Worm (Caenorhabditis elegans) whole organism, L4/young adult: ENCODE results near the gene T26G10.1.

Source experiments
- W03F9.2 ChIP-seq: fragments of 150-350 bp; optimal IDR thresholded peaks from 2 replicates; lab custom pipeline; 2014; ENCODE audit warnings: missing biosample characterization, missing genetic modification characterization
- dao-5 ChIP-seq: sonication (generic microtip); optimal IDR thresholded peaks from 2 replicates; lab custom pipeline; 2016; ENCODE audit warnings: missing genotype, missing genetic modification characterization, moderate library complexity, missing compliant biosample characterization
- him-1 ChIP-seq: sonication (generic microtip); optimal IDR thresholded peaks from 2 replicates; lab custom pipeline; 2016; ENCODE audit warnings: missing genotype, missing genetic modification reagents, missing genetic modification characterization, missing compliant biosample characterization

Gene T26G10.1

DNA sequence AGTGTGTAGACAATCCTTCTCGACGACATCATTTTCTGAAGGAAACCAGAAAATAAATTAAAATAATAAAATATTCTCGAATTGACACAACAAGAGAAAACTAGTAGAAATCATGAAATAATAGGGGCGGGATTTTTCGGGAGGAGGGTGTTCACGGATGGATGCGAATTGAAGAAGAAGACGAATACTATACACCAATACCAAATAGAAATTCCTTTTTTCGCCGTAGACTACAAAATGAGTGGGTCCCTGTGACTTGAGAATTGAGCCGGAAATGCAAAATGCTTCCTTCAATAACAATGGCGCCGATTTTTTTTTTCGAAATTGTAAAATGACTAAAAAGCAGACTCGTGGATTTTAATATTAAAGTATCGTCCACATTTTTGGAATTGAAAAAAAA lies 5.4 kb downstream of the T26G10.1 start, which contains the start of gene nlp-48:
nlp-48 (minus strand) TSS at position 101 of the 400 bp plus-strand sequence.
- TF ChIP-seq dao-5 (tag; lab: Kevin White, UChicago) (no peak), him-1 (tag; lab: Kevin White, UChicago) (no peak), W03F9.2 (tag; lab: Kevin White, UChicago) (no peak)

DNA sequence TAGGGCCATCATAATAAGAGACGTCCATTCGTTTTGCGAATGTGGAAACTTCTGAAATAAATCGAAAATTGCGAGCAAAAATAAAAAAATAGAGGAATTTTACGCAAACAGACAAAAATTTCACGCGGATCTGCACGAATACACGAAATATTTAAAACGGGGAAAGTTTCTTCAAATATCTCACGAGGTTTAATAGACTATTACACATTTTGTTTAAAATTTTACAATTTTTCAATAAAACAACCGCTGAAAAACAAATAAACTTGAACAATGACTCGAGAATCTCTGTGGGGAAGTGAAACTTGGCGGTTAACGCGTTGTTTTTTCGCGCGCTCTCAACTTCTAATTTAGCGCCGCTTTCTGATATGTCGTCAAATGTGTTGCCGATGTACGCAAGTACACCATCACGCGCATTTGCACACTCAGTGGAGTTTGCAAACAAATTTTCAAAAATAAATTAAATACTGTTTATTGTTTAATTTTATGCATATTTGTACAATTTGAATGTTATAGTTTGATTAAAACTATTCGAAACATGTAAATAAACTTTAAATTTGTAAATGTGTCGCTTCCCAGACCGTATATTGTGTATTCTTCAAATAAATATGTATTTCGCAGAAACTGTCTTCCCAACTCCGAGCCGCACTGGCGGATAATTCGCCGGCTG lies 13.2 kb downstream of the T26G10.1 start, which contains the start of the genes gpr-2 and rgr-1:
gpr-2 (minus strand) TSS at position 51 of the 667 bp plus-strand sequence.
rgr-1 (plus strand) TSS at position 617 of the 667 bp plus-strand sequence.
- no peak for TF ChIP-seq W03F9.2 (tag; lab: Kevin White, UChicago)
- TF ChIP-seq him-1 (tag; lab: Kevin White, UChicago) = no peak

DNA sequence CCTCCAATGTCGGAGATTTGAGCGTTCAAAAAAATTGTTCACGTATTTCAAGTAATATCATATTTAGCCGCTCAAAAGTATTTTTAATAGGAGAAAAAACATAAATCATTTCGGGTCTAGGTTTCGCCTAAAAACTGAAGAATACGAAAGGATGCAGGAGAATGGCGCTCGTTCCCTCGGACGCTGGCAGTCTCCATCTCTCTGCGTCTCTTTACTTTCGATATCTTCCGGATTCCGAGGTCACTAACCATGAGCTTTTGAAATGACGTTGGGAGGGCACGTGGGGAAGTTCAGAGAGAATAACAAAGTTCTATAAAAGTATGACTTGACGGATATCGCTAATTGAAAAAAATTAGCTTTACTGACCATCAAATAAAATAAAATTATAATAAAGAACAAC lies 15.5 kb downstream of the T26G10.1 start:
- TF ChIP-seq W03F9.2 (tag; lab: Kevin White, UChicago) (no peak), dao-5 (tag; lab: Kevin White, UChicago) (no peak), him-1 (tag; lab: Kevin White, UChicago) (no peak)

DNA sequence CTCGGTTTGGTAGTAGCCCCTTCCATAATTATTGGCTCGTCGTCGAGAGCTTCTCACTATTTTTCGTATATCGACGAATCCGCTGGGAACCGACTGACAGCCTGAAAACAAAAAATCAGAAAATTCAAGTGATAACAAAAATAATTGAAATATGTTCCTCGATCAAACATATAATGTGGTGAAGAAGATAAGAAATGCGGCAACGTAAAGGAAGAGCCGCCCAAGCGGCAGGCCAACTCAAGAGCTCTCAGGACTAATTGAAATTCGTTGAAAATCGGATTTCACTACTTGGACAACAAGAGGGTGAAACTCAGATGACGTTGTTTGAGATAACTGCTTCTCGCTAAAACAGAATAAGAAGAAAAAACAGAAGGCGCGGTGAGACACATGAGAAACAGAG lies 16.4 kb downstream of the T26G10.1 start, which contains the start of gene slc-17.2:
slc-17.2 (minus strand) TSS at position 101 of the 400 bp plus-strand sequence.
- no peak for TF ChIP-seq him-1 (tag; lab: Kevin White, UChicago)
- no peak for TF ChIP-seq W03F9.2 (tag; lab: Kevin White, UChicago)
- no peak for TF ChIP-seq dao-5 (tag; lab: Kevin White, UChicago)

DNA sequence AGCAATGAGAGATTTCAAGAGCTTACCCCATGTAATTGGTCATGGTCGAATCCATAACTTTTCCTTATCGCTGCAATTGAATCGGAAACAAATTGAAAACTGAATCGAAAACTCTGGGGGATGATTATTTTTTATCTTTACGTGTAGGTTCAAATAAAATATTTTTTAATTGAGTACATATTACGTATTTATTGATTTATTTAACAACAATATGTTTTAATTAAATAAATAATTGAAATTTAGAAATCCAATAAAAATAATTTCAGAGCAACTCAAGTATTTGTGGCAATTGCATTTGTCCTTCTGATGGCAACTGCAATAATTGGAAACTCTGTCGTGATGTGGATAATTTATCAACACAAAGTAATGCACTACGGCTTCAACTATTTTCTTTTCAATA lies 20.9 kb downstream of the T26G10.1 start, which contains the start of gene C38C10.3:
C38C10.3 (minus strand) TSS at position 101 of the 400 bp plus-strand sequence.
- TF ChIP-seq dao-5 (tag; lab: Kevin White, UChicago) = no peak

DNA sequence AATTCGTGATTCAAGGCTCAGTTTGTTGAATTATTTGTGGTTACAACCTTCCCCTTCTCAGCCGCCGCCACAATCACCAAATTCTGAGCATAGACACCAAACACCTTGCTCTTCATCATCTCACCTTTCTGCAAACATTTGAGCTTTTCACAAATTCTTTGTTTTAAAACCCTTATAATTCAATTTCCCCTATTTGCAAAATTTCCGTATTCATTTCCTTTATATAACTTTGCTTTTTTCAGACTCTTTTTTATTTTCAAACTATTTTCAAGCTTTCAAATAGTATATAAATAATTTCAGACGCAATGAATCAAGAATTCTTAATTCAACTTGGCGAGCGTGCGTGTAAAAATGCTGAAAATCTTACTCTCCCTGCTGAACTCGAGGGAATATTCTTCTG lies 22.9 kb downstream of the T26G10.1 start, which contains the start of gene tkr-1:
tkr-1 (plus strand) TSS at position 301 of the 400 bp plus-strand sequence.
- TF ChIP-seq dao-5 (tag; lab: Kevin White, UChicago) (no peak), him-1 (tag; lab: Kevin White, UChicago) (no peak), W03F9.2 (tag; lab: Kevin White, UChicago) (no peak)

DNA sequence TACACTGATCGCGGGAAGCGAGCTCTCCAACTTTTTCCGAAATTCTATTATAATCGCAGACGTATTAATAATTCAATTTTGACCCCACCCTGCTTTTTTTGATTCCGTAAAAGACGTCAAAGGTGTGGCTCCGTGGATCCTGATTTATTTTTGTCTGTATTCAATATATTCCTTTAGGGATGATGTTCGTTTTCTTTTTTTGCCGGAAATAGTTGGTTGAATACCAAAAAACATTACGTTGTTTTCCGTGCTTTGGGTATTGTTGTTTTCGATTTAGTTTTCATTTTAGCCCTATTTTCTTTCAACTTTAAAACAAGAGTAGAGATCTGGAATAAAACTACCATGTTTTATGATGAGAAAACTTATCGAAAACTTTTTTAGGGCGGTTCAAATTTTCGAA lies 29.7 kb downstream of the T26G10.1 start:
- TF ChIP-seq W03F9.2 (tag; lab: Kevin White, UChicago) (no peak), him-1 (tag; lab: Kevin White, UChicago) (no peak), dao-5 (tag; lab: Kevin White, UChicago) (no peak)

DNA sequence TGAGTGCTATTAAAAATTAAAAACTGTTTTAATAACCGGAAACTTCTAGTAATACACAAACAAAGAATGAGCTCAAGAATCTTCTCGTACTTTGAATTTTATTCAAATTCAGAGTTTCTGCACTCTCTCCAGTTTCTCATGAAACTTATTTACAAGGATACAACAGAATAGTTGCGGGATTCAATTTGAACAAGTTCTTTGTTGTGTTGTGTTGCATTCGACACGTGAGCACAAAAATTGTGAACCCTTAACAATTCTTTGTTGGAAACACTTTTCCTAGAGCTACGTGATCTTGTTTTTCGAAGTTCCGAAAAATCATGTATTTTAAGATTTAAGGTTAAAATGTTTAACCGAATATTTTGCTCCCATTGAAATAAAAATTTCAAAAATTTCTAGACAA lies 32.7 kb downstream of the T26G10.1 start:
- TF ChIP-seq W03F9.2 (tag; lab: Kevin White, UChicago) = no peak
- TF ChIP-seq him-1 (tag; lab: Kevin White, UChicago) = no peak
- TF ChIP-seq dao-5 (tag; lab: Kevin White, UChicago) = no peak

DNA sequence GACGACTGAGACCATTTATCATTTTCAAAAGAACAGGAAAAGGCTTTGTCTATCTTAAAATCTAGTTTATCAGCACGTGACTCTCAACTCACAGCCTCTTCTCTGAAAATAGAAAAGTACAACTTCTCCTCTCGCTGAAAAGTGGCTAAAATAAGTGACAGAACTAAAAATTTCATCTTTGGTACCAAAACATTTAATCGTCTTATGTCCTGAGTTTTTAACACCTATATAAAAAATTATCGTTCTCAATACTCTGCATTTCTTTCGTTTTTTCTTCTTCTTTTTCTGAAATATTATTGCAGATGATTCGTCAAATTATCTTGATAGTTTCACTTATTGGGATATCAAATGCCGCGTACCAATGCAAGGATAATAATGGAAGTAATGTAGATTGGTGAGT lies 39.5 kb downstream of the T26G10.1 start, which contains the start of gene crn-6:
crn-6 (plus strand) TSS at position 301 of the 400 bp plus-strand sequence.
- TF ChIP-seq W03F9.2 (tag; lab: Kevin White, UChicago) (no peak), dao-5 (tag; lab: Kevin White, UChicago) (no peak), him-1 (tag; lab: Kevin White, UChicago) (no peak)

DNA sequence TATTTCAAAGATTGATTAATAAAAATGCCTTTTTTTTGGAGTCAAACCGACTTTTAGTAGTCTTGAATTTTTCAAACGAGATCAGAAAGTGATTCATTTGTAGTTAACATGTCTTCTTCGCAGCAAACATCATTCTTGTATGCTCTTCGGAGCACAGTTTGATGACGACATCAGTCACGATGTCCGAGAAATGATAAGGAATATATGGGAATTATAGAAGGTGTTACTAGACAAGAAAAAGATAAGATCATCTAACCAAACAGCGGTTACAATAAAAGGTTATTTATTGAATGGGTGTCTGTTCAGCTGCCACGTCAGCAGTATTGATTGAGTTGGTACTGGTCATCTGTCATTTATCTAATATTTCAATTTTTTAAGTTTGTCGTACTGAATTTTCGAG lies 40.1 kb downstream of the T26G10.1 start:
- TF ChIP-seq him-1 (tag; lab: Kevin White, UChicago) (no peak), W03F9.2 (tag; lab: Kevin White, UChicago) (no peak), dao-5 (tag; lab: Kevin White, UChicago) (no peak)

DNA sequence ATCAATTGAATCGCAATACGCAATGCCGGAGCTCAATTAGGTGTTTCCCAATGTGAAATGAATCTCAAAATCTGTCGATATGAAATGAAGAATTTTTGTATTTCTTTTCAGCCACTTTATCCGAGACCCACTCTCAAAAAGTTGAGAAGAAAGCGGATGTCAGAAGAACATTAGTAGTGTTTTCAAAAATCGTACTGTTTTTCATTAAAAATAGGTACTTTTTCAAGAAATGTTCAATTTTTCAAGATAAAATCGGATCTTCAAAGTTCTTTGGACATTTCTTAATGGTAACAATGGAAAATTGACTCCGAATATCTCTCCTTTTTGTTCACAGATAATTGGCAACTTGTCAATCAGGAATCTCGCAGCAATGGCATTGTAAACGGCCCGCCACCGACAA lies 45.2 kb downstream of the T26G10.1 start, which contains the start of gene flp-25:
flp-25 (plus strand) TSS at position 301 of the 400 bp plus-strand sequence.
- TF ChIP-seq W03F9.2 (tag; lab: Kevin White, UChicago) (no peak), him-1 (tag; lab: Kevin White, UChicago) (no peak), dao-5 (tag; lab: Kevin White, UChicago) (no peak)

DNA sequence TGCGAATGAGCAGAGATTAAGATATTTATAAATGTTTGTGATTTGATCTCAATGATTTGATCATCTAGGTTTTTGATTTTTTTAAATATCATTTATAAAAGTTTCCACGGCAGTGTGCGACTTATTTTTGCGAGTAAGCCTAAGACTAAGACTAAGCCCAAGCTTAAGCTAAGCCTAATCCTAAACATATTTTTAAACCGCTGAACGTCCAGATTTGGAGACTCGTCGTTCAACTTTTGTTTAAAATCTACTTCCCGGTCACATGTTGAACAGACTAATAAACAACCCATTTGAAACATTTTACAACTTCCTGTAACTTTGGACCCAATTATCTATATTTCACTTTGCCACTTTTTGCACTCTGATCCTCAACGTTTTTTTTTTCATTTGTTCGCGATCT lies 47.4 kb downstream of the T26G10.1 start, which contains the start of gene K04H4.5:
K04H4.5 (plus strand) TSS at position 301 of the 400 bp plus-strand sequence.
- no peak for TF ChIP-seq W03F9.2 (tag; lab: Kevin White, UChicago)
- TF ChIP-seq him-1 (tag; lab: Kevin White, UChicago) = no peak
- TF ChIP-seq dao-5 (tag; lab: Kevin White, UChicago) = no peak

DNA sequence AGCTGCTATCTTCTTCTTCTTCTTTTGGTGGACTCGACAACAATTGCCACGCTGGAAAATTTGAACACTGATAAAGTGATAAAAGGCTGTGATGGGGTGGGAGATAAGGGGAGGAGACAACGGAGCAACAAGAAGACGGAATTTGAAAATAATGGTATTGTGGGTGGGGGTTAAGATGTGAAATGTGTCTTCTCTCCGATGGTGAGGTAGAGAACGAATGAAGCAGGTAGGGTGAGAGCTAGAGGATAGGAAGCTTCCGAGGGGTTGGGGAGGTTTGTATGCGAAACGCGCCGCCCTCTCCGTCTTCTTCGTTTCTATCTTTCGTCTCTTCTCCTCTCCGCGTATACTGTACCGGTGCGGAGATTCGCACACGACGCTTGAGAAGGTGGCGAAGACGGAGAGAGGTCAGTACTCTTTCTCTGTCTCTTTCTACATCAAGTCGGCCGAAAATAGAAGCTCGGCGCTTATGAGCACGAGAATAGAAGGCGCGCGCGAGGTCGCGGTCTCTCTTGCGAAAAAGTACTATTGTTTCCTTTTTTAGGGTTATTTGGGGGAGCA lies 51.0 kb downstream of the T26G10.1 start, which contains the start of gene chtb-1:
chtb-1 (minus strand) TSS at position 51 of the 558 bp plus-strand sequence.
- no peak for TF ChIP-seq him-1 (tag; lab: Kevin White, UChicago)
- no peak for TF ChIP-seq W03F9.2 (tag; lab: Kevin White, UChicago)
- no peak for TF ChIP-seq dao-5 (tag; lab: Kevin White, UChicago)
